Worm (Caenorhabditis elegans): ENCODE measurements around the gene ptrg-1.

The ptrg-1 gene

ce11 chrIV:10157489-10158088 lies 36.7 kb downstream of the ptrg-1 start, which contains the start of gene ttr-53:
Gene ttr-53, plus strand, starts transcription at chrIV:10158038.
- peak; percentile 87 to 90 for TF ChIP-seq let-607 (tag; optimal IDR thresholded peaks at IDR 0.05)
- TF ChIP-seq nhr-80 (tag; optimal IDR thresholded peaks at IDR 0.05), result peak; percentile 6
- TF ChIP-seq ceh-40 (GFP tag; IDR thresholded peaks at IDR 0.05), result no peak

- no peak for TF ChIP-seq sdz-38 (tag; optimal IDR thresholded peaks at IDR 0.05)
- peak; percentile 42; the same call in 1 of the 2 replicates for TF ChIP-seq pbrm-1 (GFP tag; IDR thresholded peaks at IDR 0.05)
- TF ChIP-seq F49E8.2 (tag; optimal IDR thresholded peaks at IDR 0.05; ENCODE audit: insufficient read depth), result peak; percentile 31
- peak; percentile 22 for TF ChIP-seq him-1 (tag; optimal IDR thresholded peaks at IDR 0.05)
- TF ChIP-seq dox-1 (GFP tag; IDR thresholded peaks at IDR 0.05), result 0 out of 2 replicates have a peak, but pooled peaks have one; percentile 30
- TF ChIP-seq D2030.7 (GFP tag; IDR thresholded peaks at IDR 0.05), result peak; percentile 51
- TF ChIP-seq nhr-179 (tag; optimal IDR thresholded peaks at IDR 0.05), result no peak
- peak; percentile 90 for TF ChIP-seq F33H1.4 (GFP tag; IDR thresholded peaks at IDR 0.05)
- TF ChIP-seq madf-6 (GFP tag; IDR thresholded peaks at IDR 0.05), result peak; percentile 90
- TF ChIP-seq ztf-6 (GFP tag; IDR thresholded peaks at IDR 0.05), result no peak
- peak; percentile 80 for TF ChIP-seq xnd-1 (tag; optimal IDR thresholded peaks at IDR 0.05)
- no peak for TF ChIP-seq snpc-4 (GFP tag; optimal IDR thresholded peaks at IDR 0.05)
- peak in 1 of 4 experiments; percentile 24 for TF ChIP-seq snpc-4 (tag; optimal IDR thresholded peaks at IDR 0.05)
- peak; percentile 78 for TF ChIP-seq madf-8 (GFP tag; conservative IDR thresholded peaks at IDR 0.05)
- TF ChIP-seq lin-54 (GFP tag; optimal IDR thresholded peaks at IDR 0.05), result peak; percentile 10
- 0 out of 2 replicates have a peak, but pooled peaks have one; percentile 33 for TF ChIP-seq ceh-91 (GFP tag; IDR thresholded peaks at IDR 0.05)
- no peak for TF ChIP-seq unc-130 (GFP tag; optimal IDR thresholded peaks at IDR 0.05)
- TF ChIP-seq snpc-1.3 (tag; optimal IDR thresholded peaks at IDR 0.05; ENCODE audit: insufficient read depth), result peak; percentile 6
- peak; percentile 95 for TF ChIP-seq lsl-1 (GFP tag; optimal IDR thresholded peaks at IDR 0.05)
Observed at ce11 chrIV:10157034-10157433, 37.2 kb downstream of the ptrg-1 start.

- TF ChIP-seq madf-6 (GFP tag; IDR thresholded peaks at IDR 0.05) (peak; percentile 48; the same call in 1 of the 2 replicates), hsf-1 (GFP tag; IDR thresholded peaks at IDR 0.05) (no peak), lin-40 (tag; optimal IDR thresholded peaks at IDR 0.05) (no peak), aptf-3 (GFP tag; IDR thresholded peaks at IDR 0.05) (no peak), B0336.3 (GFP tag; IDR thresholded peaks at IDR 0.05) (no peak), lir-1 (GFP tag; conservative IDR thresholded peaks at IDR 0.05) (no peak)
Observed at ce11 chrIV:10155475-10155874, 38.8 kb downstream of the ptrg-1 start, which contains the start of gene ttr-54. Gene ttr-54, plus strand, starts transcription at chrIV:10155775.

- TF ChIP-seq lin-26 (GFP tag; IDR thresholded peaks at IDR 0.05), result no peak
- TF ChIP-seq lsy-27 (tag; optimal IDR thresholded peaks at IDR 0.05; ENCODE audit: borderline replicate concordance, insufficient read depth), result no peak
- TF ChIP-seq ceh-100 (GFP tag; IDR thresholded peaks at IDR 0.05), result no peak
- TF ChIP-seq snpc-1.3 (tag; optimal IDR thresholded peaks at IDR 0.05; ENCODE audit: insufficient read depth), result no peak
- TF ChIP-seq F39B2.1 (GFP tag; IDR thresholded peaks at IDR 0.05), result no peak
- TF ChIP-seq madf-10 (tag; optimal IDR thresholded peaks at IDR 0.05), result no peak
- no peak for TF ChIP-seq tbp1 (GFP tag; optimal IDR thresholded peaks at IDR 0.05)
- TF ChIP-seq F22D6.2 (tag; optimal IDR thresholded peaks at IDR 0.05), result no peak
- TF ChIP-seq Y53G8AR.9 (GFP tag; conservative IDR thresholded peaks at IDR 0.05), result no peak
Observed at ce11 chrIV:10153479-10153878, 40.8 kb downstream of the ptrg-1 start.

Data from whole organism, young adult.